Worm (Caenorhabditis elegans): ENCODE results near the gene F20D6.12.

DNA sequence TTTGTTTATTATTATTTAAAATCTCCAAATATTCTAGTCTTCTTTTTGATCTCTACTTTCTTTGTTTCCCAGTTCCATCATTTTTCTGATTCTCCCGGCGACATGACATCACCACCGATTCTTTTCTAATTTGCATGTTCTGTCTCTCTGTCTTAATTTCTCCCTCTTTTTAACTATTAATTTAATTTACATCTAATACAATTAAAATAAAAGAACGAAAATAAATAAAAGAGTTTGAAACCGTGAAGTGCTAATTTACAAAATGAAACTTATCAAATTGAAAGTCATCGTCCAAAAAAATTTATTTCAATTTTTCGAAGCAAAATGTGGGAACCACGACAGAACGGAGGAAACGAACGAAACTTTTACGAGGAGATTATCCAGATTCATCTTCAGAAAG lies 30.3 kb downstream of the F20D6.12 start, which contains the start of gene F20D6.6:
- TF ChIP-seq hmg-1.1 (GFP tag; IDR thresholded peaks at IDR 0.05) (no peak), fkh-10 (GFP tag; optimal IDR thresholded peaks at IDR 0.05) (no peak), egl-27 (tag; optimal IDR thresholded peaks at IDR 0.05) (no peak), nhr-76 (tag; optimal IDR thresholded peaks at IDR 0.05) (no peak), nhr-237 (tag; optimal IDR thresholded peaks at IDR 0.05) (no peak), ama-1 (optimal IDR thresholded peaks at IDR 0.05) (no peak), nhr-6 (tag; optimal IDR thresholded peaks at IDR 0.05) (no peak)

Data from whole organism, L4 larva.